Worm (Caenorhabditis elegans) whole organism, L4 larva: ENCODE data around the gene F19B10.5.

Experiments
- F10B5.3 ChIP-seq: sonication (generic microtip); optimal IDR thresholded peaks from 2 replicates; lab custom pipeline; 2016; ENCODE audit warnings: mild to moderate bottlenecking, missing genetic modification characterization, missing compliant biosample characterization
- R02D3.7 ChIP-seq: fragments of 150-350 bp; sonication (generic microtip); optimal IDR thresholded peaks from 3 replicates; lab custom pipeline; 2014; ENCODE audit warnings: missing biosample characterization, missing genetic modification characterization
- T26A8.4 ChIP-seq: fragments of 200-800 bp; sonication (Bioruptor generic); IDR thresholded peaks from 2 replicates; pipeline ENCODE4 v1.3.6; 2022; ENCODE audit warnings: missing genetic modification characterization, missing compliant biosample characterization
- Y105C5A.15 ChIP-seq: fragments of 200-800 bp; sonication (Bioruptor generic); IDR thresholded peaks from 2 replicates; pipeline ENCODE4 v1.3.6; 2022; ENCODE audit warnings: missing genetic modification characterization, missing compliant biosample characterization
- Y5F2A.4 ChIP-seq: fragments of 200-800 bp; sonication (Bioruptor generic); optimal IDR thresholded peaks from 2 replicates; lab custom pipeline; 2018; ENCODE audit warnings: mild to moderate bottlenecking, missing genetic modification characterization, missing compliant biosample characterization
- Y75B8A.6 ChIP-seq: fragments of 200-800 bp; sonication (Bioruptor generic); IDR thresholded peaks from 2 replicates; pipeline ENCODE4 v1.3.6; 2022; ENCODE audit warnings: missing genetic modification reagents, missing genetic modification characterization, missing compliant biosample characterization
- aha-1 ChIP-seq: fragments of 150-350 bp; peaks from one replicate; lab custom pipeline; 2014; ENCODE audit warnings: missing biosample characterization, missing genetic modification characterization
- arid-1 ChIP-seq: fragments of 200-800 bp; sonication (Bioruptor generic); conservative IDR thresholded peaks from 2 replicates; pipeline ENCODE4 v1.3.6; 2022; ENCODE audit warnings: missing genetic modification reagents, missing genetic modification characterization, missing compliant biosample characterization
- attf-4 ChIP-seq: sonication (generic microtip); optimal IDR thresholded peaks from 3 replicates; lab custom pipeline; 2017; ENCODE audit warnings: missing biosample characterization, missing genetic modification characterization
- ceh-20 ChIP-seq: fragments of 200-800 bp; sonication (Bioruptor generic); IDR thresholded peaks from 2 replicates; pipeline ENCODE4 v1.3.6; 2022; ENCODE audit warnings: missing genetic modification reagents, missing genetic modification characterization, missing compliant biosample characterization
- ceh-28 ChIP-seq: fragments of 150-350 bp; optimal IDR thresholded peaks from 2 replicates; lab custom pipeline; 2014; ENCODE audit warnings: missing biosample characterization, missing genetic modification reagents, missing genetic modification characterization
- ceh-32 ChIP-seq: sonication (generic microtip); optimal IDR thresholded peaks from 2 replicates; lab custom pipeline; 2016; ENCODE audit warnings: mild to moderate bottlenecking, missing genetic modification characterization, missing compliant biosample characterization; ENCODE audit not compliant: poor library complexity
- ctbp-1 ChIP-seq: fragments of 200-800 bp; sonication (Bioruptor generic); IDR thresholded peaks from 2 replicates; pipeline ENCODE4 v1.3.6; 2022; ENCODE audit warnings: missing genetic modification reagents, missing genetic modification characterization, missing compliant biosample characterization
- daf-16 ChIP-seq, 3 experiments: sonication (generic microtip); optimal IDR thresholded peaks; 2 replicates each; lab custom pipeline; 2016 to 2017; ENCODE audit warnings: missing genetic modification characterization in 3 of 3, missing genetic modification reagents in 3 of 3, mild to moderate bottlenecking in 2 of 3, missing compliant biosample characterization in 2 of 3, missing biosample characterization in 1 of 3, moderate library complexity in 1 of 3
- dmd-6 ChIP-seq: fragments of 200-800 bp; sonication (Bioruptor generic); IDR thresholded peaks from 2 replicates; pipeline ENCODE4 v1.3.6; 2022; ENCODE audit warnings: missing genetic modification reagents, missing genetic modification characterization, missing compliant biosample characterization
- dve-1 ChIP-seq: sonication (generic microtip); optimal IDR thresholded peaks from 2 replicates; lab custom pipeline; 2017; ENCODE audit warnings: antibody characterized with exemption, mild to moderate bottlenecking, missing genetic modification characterization, missing compliant biosample characterization; ENCODE audit not compliant: insufficient read depth
- gei-8 ChIP-seq: fragments of 200-800 bp; sonication (Bioruptor generic); optimal IDR thresholded peaks from 2 replicates; lab custom pipeline; 2018; ENCODE audit warnings: mild to moderate bottlenecking, missing genetic modification characterization, missing compliant biosample characterization
- hif-1 ChIP-seq, 2 experiments: sonication (generic microtip); optimal IDR thresholded peaks; 2 replicates each; lab custom pipeline; 2016 to 2017; ENCODE audit warnings: missing compliant biosample characterization in 2 of 2, missing genetic modification characterization in 2 of 2, missing genetic modification reagents in 2 of 2, missing genotype in 2 of 2, mild to moderate bottlenecking in 1 of 2
- hlh-11 ChIP-seq: fragments of 200-800 bp; sonication (Bioruptor generic); optimal IDR thresholded peaks from 2 replicates; lab custom pipeline; 2018; ENCODE audit warnings: mild to moderate bottlenecking, missing genetic modification characterization, missing compliant biosample characterization
- hlh-30 ChIP-seq: sonication (generic microtip); optimal IDR thresholded peaks from 2 replicates; lab custom pipeline; 2017; ENCODE audit warnings: antibody characterized with exemption, mild to moderate bottlenecking, missing genetic modification characterization, missing compliant biosample characterization; ENCODE audit not compliant: insufficient read depth
- jun-1 ChIP-seq: fragments of 150-350 bp; optimal IDR thresholded peaks from 2 replicates; lab custom pipeline; 2014; ENCODE audit warnings: missing biosample characterization, missing genetic modification reagents, missing genetic modification characterization
- lin-1 ChIP-seq: fragments of 200-800 bp; sonication (Bioruptor generic); IDR thresholded peaks from 2 replicates; pipeline ENCODE4 v1.3.6; 2022; ENCODE audit warnings: missing genetic modification reagents, missing genetic modification characterization, missing compliant biosample characterization
- mdt-29 ChIP-seq: fragments of 200-800 bp; sonication (Bioruptor generic); IDR thresholded peaks from 2 replicates; pipeline ENCODE4 v1.3.6; 2022; ENCODE audit warnings: missing genetic modification reagents, missing genetic modification characterization, missing compliant biosample characterization
- mxl-2 ChIP-seq: fragments of 200-800 bp; sonication (Bioruptor generic); conservative IDR thresholded peaks from 2 replicates; pipeline ENCODE4 v1.3.6; 2022; ENCODE audit warnings: missing genetic modification reagents, missing genetic modification characterization, missing compliant biosample characterization
- nhr-237 ChIP-seq: sonication (generic microtip); optimal IDR thresholded peaks from 2 replicates; lab custom pipeline; 2017; ENCODE audit warnings: missing biosample characterization, missing genetic modification characterization
- nhr-25 ChIP-seq: sonication (generic microtip); optimal IDR thresholded peaks from 2 replicates; lab custom pipeline; 2017; ENCODE audit warnings: missing genetic modification characterization, mild to moderate bottlenecking, missing compliant biosample characterization, antibody characterized with exemption, moderate library complexity, borderline replicate concordance; ENCODE audit not compliant: insufficient read depth
- nhr-28 ChIP-seq: fragments of 150-350 bp; optimal IDR thresholded peaks from 2 replicates; lab custom pipeline; 2014; ENCODE audit warnings: missing biosample characterization, missing genetic modification characterization
- nhr-48 ChIP-seq: sonication (generic microtip); optimal IDR thresholded peaks from 2 replicates; lab custom pipeline; 2016; ENCODE audit warnings: mild to moderate bottlenecking, missing genetic modification characterization, missing compliant biosample characterization
- nhr-77 ChIP-seq: fragments of 150-350 bp; optimal IDR thresholded peaks from 2 replicates; lab custom pipeline; 2014; ENCODE audit warnings: missing biosample characterization, missing genetic modification characterization
- pqm-1 ChIP-seq: sonication (generic microtip); optimal IDR thresholded peaks from 2 replicates; lab custom pipeline; 2017; ENCODE audit warnings: missing biosample characterization, missing genetic modification characterization
- set-16 ChIP-seq: fragments of 200-800 bp; sonication (Bioruptor generic); IDR thresholded peaks from 2 replicates; pipeline ENCODE4 v1.3.6; 2022; ENCODE audit warnings: missing genetic modification reagents, missing genetic modification characterization, missing compliant biosample characterization
- snpc-1.2 ChIP-seq: fragments of 200-800 bp; sonication (Bioruptor generic); IDR thresholded peaks from 2 replicates; pipeline ENCODE4 v1.3.6; 2022; ENCODE audit warnings: missing genetic modification reagents, missing genetic modification characterization, missing compliant biosample characterization
- spr-1 ChIP-seq: sonication (generic microtip); optimal IDR thresholded peaks from 2 replicates; lab custom pipeline; 2016; ENCODE audit warnings: mild to moderate bottlenecking, missing genetic modification characterization, missing compliant biosample characterization
- unc-130 ChIP-seq: sonication (generic microtip); optimal IDR thresholded peaks from 2 replicates; lab custom pipeline; 2016; ENCODE audit warnings: missing genetic modification reagents, missing genetic modification characterization, missing compliant biosample characterization
- unc-39 ChIP-seq: sonication (generic microtip); optimal IDR thresholded peaks from 2 replicates; lab custom pipeline; 2017; ENCODE audit warnings: missing biosample characterization, missing genetic modification characterization
- zip-11 ChIP-seq: fragments of 200-800 bp; sonication (Bioruptor generic); IDR thresholded peaks from 2 replicates; pipeline ENCODE4 v1.3.6; 2022; ENCODE audit warnings: missing genetic modification characterization, missing compliant biosample characterization
- ztf-11 ChIP-seq: fragments of 150-350 bp; optimal IDR thresholded peaks from 2 replicates; lab custom pipeline; 2014; ENCODE audit warnings: missing biosample characterization, missing genetic modification characterization
- ztf-7 ChIP-seq: fragments of 150-350 bp; optimal IDR thresholded peaks from 2 replicates; lab custom pipeline; 2014; ENCODE audit warnings: missing biosample characterization, missing genetic modification characterization

Gene F19B10.5

DNA sequence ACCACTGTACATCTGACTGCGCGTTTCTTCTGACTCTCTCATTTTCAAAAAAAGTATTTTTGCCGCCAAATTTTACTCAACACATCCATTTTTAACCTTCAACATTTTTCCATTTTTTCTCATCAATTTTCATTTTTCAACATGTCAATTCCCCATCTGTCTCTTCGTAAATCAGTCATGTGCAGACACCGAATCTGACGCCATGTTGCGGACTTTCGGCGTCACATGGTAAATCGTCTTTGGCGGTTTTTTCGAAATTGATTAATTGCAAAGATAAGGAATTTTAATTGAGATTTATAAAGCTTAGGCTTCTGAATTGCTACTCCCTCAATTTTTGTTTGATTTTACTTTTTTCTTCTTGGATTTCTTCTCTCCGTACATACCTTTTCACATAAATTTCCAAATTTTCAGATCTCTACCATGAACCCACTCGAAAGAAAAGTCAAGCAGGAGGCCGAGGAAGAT is 27.3 kb downstream of the F19B10.5 start, which contains the start of gene F19B10.1 (continued):
- TF ChIP-seq mxl-2 (GFP tag; lab: Robert Waterston, UW) (no peak), unc-39 (tag; lab: Kevin White, UChicago) (no peak), hlh-30 (tag; lab: Kevin White, UChicago) (peak; percentile 100), jun-1 (no peak), ztf-11 (tag; lab: Kevin White, UChicago) (no peak), zip-11 (GFP tag; lab: Robert Waterston, UW) (no peak), lin-1 (no peak), ceh-32 (tag; lab: Kevin White, UChicago) (no peak), nhr-28 (peak; percentile 71), nhr-77 (tag; lab: Kevin White, UChicago) (peak; percentile 8), nhr-237 (tag; lab: Kevin White, UChicago) (no peak), mdt-29 (GFP tag; lab: Robert Waterston, UW) (no peak), arid-1 (GFP tag; lab: Robert Waterston, UW) (no peak), dve-1 (tag; lab: Kevin White, UChicago) (no peak), ceh-20 (GFP tag; lab: Robert Waterston, UW) (peak; percentile 24; the same call in 1 of the 2 replicates), snpc-1.2 (no peak), nhr-48 (tag; lab: Kevin White, UChicago) (no peak), hlh-11 (tag; lab: Kevin White, UChicago) (peak; percentile 74), spr-1 (tag; lab: Kevin White, UChicago) (no peak), R02D3.7 (tag; lab: Kevin White, UChicago) (peak; percentile 45), pqm-1 (tag; lab: Kevin White, UChicago) (peak; percentile 3), set-16 (no peak), Y105C5A.15 (GFP tag; lab: Robert Waterston, UW) (no peak), gei-8 (no peak), F10B5.3 (tag; lab: Kevin White, UChicago) (no peak), nhr-25 (tag; lab: Kevin White, UChicago) (peak; percentile 9), hif-1 (tag; optimal IDR thresholded peaks at IDR 0.05; lab: Kevin White, UChicago) (no peak), Y75B8A.6 (GFP tag; lab: Robert Waterston, UW) (no peak), T26A8.4 (no peak), Y5F2A.4 (GFP tag; lab: Kevin White, UChicago) (no peak), attf-4 (tag; lab: Kevin White, UChicago) (no peak)

DNA sequence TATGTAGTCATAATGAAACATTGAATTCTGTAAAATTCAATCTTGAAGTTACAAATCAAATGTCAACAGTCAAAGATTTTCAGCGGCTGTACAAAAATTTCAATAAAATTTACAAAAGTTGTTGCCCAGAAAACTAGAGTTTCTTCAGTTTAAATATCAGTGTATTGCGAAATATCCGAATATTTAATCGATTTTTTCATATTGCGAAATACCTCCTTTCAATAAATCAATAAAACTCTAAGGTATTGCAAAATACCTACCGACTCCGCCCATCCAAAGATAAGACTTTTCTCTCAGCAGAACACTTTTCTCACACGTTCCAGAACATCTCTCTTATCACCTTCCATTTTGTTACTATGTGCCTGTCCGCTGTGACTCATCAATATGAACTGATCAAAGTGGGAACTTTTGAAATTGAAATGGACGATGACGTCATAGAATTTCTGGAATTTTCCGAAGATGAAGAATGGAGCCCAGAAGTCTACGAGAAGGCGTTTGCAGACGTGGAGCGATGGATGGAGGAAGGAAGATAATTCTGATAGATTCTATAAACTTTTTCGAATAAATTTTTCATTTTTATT is 29.1 kb downstream of the F19B10.5 start:
- TF ChIP-seq ceh-28 (tag; lab: Kevin White, UChicago) (peak; percentile 40), aha-1 (tag; lab: Kevin White, UChicago) (no peak), pqm-1 (tag; lab: Kevin White, UChicago) (peak; percentile 5), daf-16 (GFP tag; optimal IDR thresholded peaks at IDR 0.05; lab: Kevin White, UChicago) (no peak), daf-16 (tag; optimal IDR thresholded peaks at IDR 0.05; lab: Kevin White, UChicago) (peak; percentile 21), dmd-6 (GFP tag; lab: Robert Waterston, UW) (peak; percentile 42; the same call in 1 of the 2 replicates)

DNA sequence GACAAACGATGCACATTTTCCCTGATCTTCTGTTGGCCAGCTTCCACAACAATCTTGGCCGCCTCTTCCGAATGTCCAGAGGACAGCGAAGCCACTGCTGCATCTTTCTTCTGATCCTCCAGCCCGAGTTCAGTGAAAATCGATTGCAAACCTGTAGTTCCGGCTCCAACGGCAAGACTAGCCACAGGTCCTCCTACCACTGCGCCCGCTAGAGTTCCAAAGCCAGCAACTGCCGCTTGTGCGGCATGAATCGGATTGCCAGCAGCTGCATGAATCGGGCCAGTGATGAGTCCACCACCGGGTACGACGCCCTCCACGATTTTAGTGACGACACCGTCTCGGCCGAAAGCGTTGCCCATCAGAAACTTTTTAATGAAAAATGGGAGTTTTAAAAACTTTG is 32.9 kb downstream of the F19B10.5 start, which contains the start of gene ifas-1:
Gene ifas-1 (minus strand): TSS at position 387 of the 400 bp plus-strand sequence.
- TF ChIP-seq ctbp-1 (GFP tag; lab: Robert Waterston, UW) (no peak), set-16 (peak; percentile 70), ztf-7 (tag; lab: Kevin White, UChicago) (no peak), unc-130 (GFP tag; lab: Kevin White, UChicago) (no peak)
- TF ChIP-seq, all 104 proteins: peak for 1
